Worm (Caenorhabditis elegans) whole organism, young adult: ENCODE measurements around the gene gmpr-1.

Experiments
- B0336.3 ChIP-seq: fragments of 200-800 bp; sonication (Bioruptor generic); IDR thresholded peaks from 2 replicates; pipeline ENCODE4 v1.3.6; 2022; ENCODE audit warnings: missing genetic modification characterization, missing compliant biosample characterization
- C06A6.2 ChIP-seq: fragments of 200-800 bp; sonication (Bioruptor generic); conservative IDR thresholded peaks from 2 replicates; pipeline ENCODE4 v1.3.6; 2022; ENCODE audit warnings: missing genetic modification characterization, missing compliant biosample characterization
- C17E4.6 ChIP-seq: fragments of 200-800 bp; sonication (Bioruptor generic); IDR thresholded peaks from 2 replicates; pipeline ENCODE4 v1.3.6; 2022; ENCODE audit warnings: missing genetic modification reagents, missing genetic modification characterization, missing compliant biosample characterization
- D2030.7 ChIP-seq: fragments of 200-800 bp; sonication (Bioruptor generic); IDR thresholded peaks from 2 replicates; pipeline ENCODE4 v1.3.6; 2022; ENCODE audit warnings: missing genetic modification reagents, missing genetic modification characterization, missing compliant biosample characterization
- F10E7.11 ChIP-seq: sonication (generic microtip); optimal IDR thresholded peaks from 2 replicates; lab custom pipeline; 2017; ENCODE audit warnings: mild to moderate bottlenecking, missing genetic modification characterization, moderate library complexity, missing compliant biosample characterization
- F22D6.2 ChIP-seq: sonication (generic microtip); optimal IDR thresholded peaks from 2 replicates; lab custom pipeline; 2016; ENCODE audit warnings: mild to moderate bottlenecking, missing genetic modification characterization, missing compliant biosample characterization
- F23B12.7 ChIP-seq: sonication (generic microtip); optimal IDR thresholded peaks from 2 replicates; lab custom pipeline; 2017; ENCODE audit warnings: missing genetic modification characterization, mild to moderate bottlenecking, missing compliant biosample characterization, antibody characterized with exemption, moderate library complexity; ENCODE audit not compliant: insufficient read depth
- F39B2.1 ChIP-seq: fragments of 200-800 bp; sonication (Bioruptor generic); IDR thresholded peaks from 2 replicates; pipeline ENCODE4 v1.3.6; 2022; ENCODE audit warnings: missing genetic modification reagents, missing genetic modification characterization, missing compliant biosample characterization
- F55B11.4 ChIP-seq: sonication (generic microtip); optimal IDR thresholded peaks from 2 replicates; lab custom pipeline; 2016; ENCODE audit warnings: missing compliant biosample characterization, missing genetic modification characterization, borderline replicate concordance; ENCODE audit not compliant: insufficient read depth
- K12H6.12 ChIP-seq: fragments of 200-800 bp; sonication (Bioruptor generic); optimal IDR thresholded peaks from 2 replicates; lab custom pipeline; 2018; ENCODE audit warnings: mild to moderate bottlenecking, missing genetic modification characterization, missing compliant biosample characterization
- T07F8.4 ChIP-seq: sonication (generic microtip); optimal IDR thresholded peaks from 2 replicates; lab custom pipeline; 2016; ENCODE audit warnings: mild to moderate bottlenecking, missing genetic modification characterization, moderate library complexity, missing compliant biosample characterization
- Y53G8AR.9 ChIP-seq: fragments of 200-800 bp; sonication (Bioruptor generic); conservative IDR thresholded peaks from 2 replicates; pipeline ENCODE4 v1.3.6; 2022; ENCODE audit warnings: missing genetic modification reagents, missing genetic modification characterization, missing compliant biosample characterization
- Y95B8A.8 ChIP-seq: fragments of 200-800 bp; sonication (Bioruptor generic); IDR thresholded peaks from 2 replicates; pipeline ENCODE4 v1.3.6; 2022; ENCODE audit warnings: missing genetic modification reagents, missing genetic modification characterization, missing compliant biosample characterization
- ama-1 ChIP-seq, 3 experiments: fragments of 150-350 bp in 1 of 3; sonication (generic microtip) in 2 of 3; optimal IDR thresholded peaks; 2 replicates each; lab custom pipeline; 2014 to 2018; ENCODE audit warnings: missing biosample characterization in 2 of 3, missing genetic modification characterization in 2 of 3, missing genetic modification reagents in 2 of 3
- aptf-3 ChIP-seq: fragments of 200-800 bp; sonication (Bioruptor generic); IDR thresholded peaks from 2 replicates; pipeline ENCODE4 v1.3.6; 2022; ENCODE audit warnings: missing genetic modification characterization, missing compliant biosample characterization
- athp-1 ChIP-seq: sonication (generic microtip); optimal IDR thresholded peaks from 2 replicates; lab custom pipeline; 2017; ENCODE audit warnings: mild to moderate bottlenecking, missing genetic modification characterization, missing compliant biosample characterization
- attf-6 ChIP-seq: fragments of 200-800 bp; sonication (Bioruptor generic); IDR thresholded peaks from 2 replicates; pipeline ENCODE4 v1.3.6; 2022; ENCODE audit warnings: missing genetic modification reagents, missing genetic modification characterization, missing compliant biosample characterization
- ceh-27 ChIP-seq: fragments of 200-800 bp; sonication (Bioruptor generic); optimal IDR thresholded peaks from 2 replicates; lab custom pipeline; 2018; ENCODE audit warnings: mild to moderate bottlenecking, missing genetic modification characterization, moderate library complexity, missing compliant biosample characterization
- dox-1 ChIP-seq: fragments of 200-800 bp; sonication (Bioruptor generic); IDR thresholded peaks from 2 replicates; pipeline ENCODE4 v1.3.6; 2022; ENCODE audit warnings: missing genetic modification reagents, missing genetic modification characterization, missing compliant biosample characterization
- ets-4 ChIP-seq: fragments of 200-800 bp; sonication (Bioruptor generic); optimal IDR thresholded peaks from 2 replicates; lab custom pipeline; 2018; ENCODE audit warnings: mild to moderate bottlenecking, missing genetic modification characterization, missing compliant biosample characterization
- hlh-12 ChIP-seq: sonication (generic microtip); optimal IDR thresholded peaks from 2 replicates; lab custom pipeline; 2016; ENCODE audit warnings: missing genetic modification characterization, missing compliant biosample characterization
- hrde-1 ChIP-seq: sonication (generic microtip); optimal IDR thresholded peaks from 2 replicates; lab custom pipeline; 2016; ENCODE audit warnings: missing genetic modification characterization, mild to moderate bottlenecking, missing compliant biosample characterization, moderate library complexity, missing genotype, missing genetic modification reagents, borderline replicate concordance
- lin-40 ChIP-seq: sonication (generic microtip); optimal IDR thresholded peaks from 2 replicates; lab custom pipeline; 2016; ENCODE audit warnings: missing genetic modification characterization, mild to moderate bottlenecking, missing compliant biosample characterization, missing genotype, missing genetic modification reagents
- lin-54 ChIP-seq: fragments of 200-800 bp; sonication (Bioruptor generic); optimal IDR thresholded peaks from 2 replicates; lab custom pipeline; 2018; ENCODE audit warnings: mild to moderate bottlenecking, missing genetic modification characterization, missing compliant biosample characterization
- lsl-1 ChIP-seq: fragments of 200-800 bp; sonication (Bioruptor generic); optimal IDR thresholded peaks from 2 replicates; lab custom pipeline; 2018; ENCODE audit warnings: mild to moderate bottlenecking, missing genetic modification characterization, moderate library complexity, missing compliant biosample characterization
- madf-10 ChIP-seq: sonication (generic microtip); optimal IDR thresholded peaks from 2 replicates; lab custom pipeline; 2016; ENCODE audit warnings: mild to moderate bottlenecking, missing genetic modification characterization, missing compliant biosample characterization
- madf-3 ChIP-seq: fragments of 200-800 bp; sonication (Bioruptor generic); IDR thresholded peaks from 2 replicates; pipeline ENCODE4 v1.3.6; 2022; ENCODE audit warnings: missing genetic modification reagents, missing genetic modification characterization, missing compliant biosample characterization
- nhr-179 ChIP-seq: sonication (generic microtip); optimal IDR thresholded peaks from 2 replicates; lab custom pipeline; 2016; ENCODE audit warnings: mild to moderate bottlenecking, missing genetic modification characterization, missing compliant biosample characterization
- pha-4 ChIP-seq: fragments of 150-350 bp; sonication (generic microtip); optimal IDR thresholded peaks from 2 replicates; lab custom pipeline; 2014; ENCODE audit warnings: missing biosample characterization, missing genetic modification reagents, missing genetic modification characterization
- rcor-1 ChIP-seq: fragments of 200-800 bp; sonication (Bioruptor generic); IDR thresholded peaks from 2 replicates; pipeline ENCODE4 v1.3.6; 2022; ENCODE audit warnings: missing genetic modification reagents, missing genetic modification characterization, missing compliant biosample characterization
- rec-8 ChIP-seq, 2 experiments: sonication (generic microtip); optimal IDR thresholded peaks; 2 replicates each; lab custom pipeline; 2016; ENCODE audit warnings: mild to moderate bottlenecking in 2 of 2, missing genetic modification characterization in 2 of 2, missing genetic modification reagents in 2 of 2, missing genotype in 2 of 2, missing biosample characterization in 1 of 2, missing compliant biosample characterization in 1 of 2, moderate library complexity in 1 of 2
- rpc-1 ChIP-seq, 2 experiments: fragments of 150-350 bp in 1 of 2; sonication (generic microtip) in 1 of 2; optimal IDR thresholded peaks; 2 replicates each; lab custom pipeline; 2014 to 2018; ENCODE audit warnings: missing biosample characterization in 1 of 2, missing genetic modification characterization in 1 of 2, missing genetic modification reagents in 1 of 2, missing genotype in 1 of 2
- snpc-1.1 ChIP-seq: sonication (generic microtip); optimal IDR thresholded peaks from 2 replicates; lab custom pipeline; 2017; ENCODE audit warnings: missing genetic modification characterization, mild to moderate bottlenecking, missing compliant biosample characterization, antibody characterized with exemption, moderate library complexity, missing genotype, missing genetic modification reagents; ENCODE audit not compliant: insufficient read depth
- snpc-1.3 ChIP-seq: sonication (generic microtip); optimal IDR thresholded peaks from 2 replicates; lab custom pipeline; 2017; ENCODE audit warnings: missing genetic modification characterization, mild to moderate bottlenecking, missing compliant biosample characterization, antibody characterized with exemption, moderate library complexity, missing genotype, missing genetic modification reagents; ENCODE audit not compliant: insufficient read depth
- tbx-9 ChIP-seq: sonication (generic microtip); optimal IDR thresholded peaks from 2 replicates; lab custom pipeline; 2016; ENCODE audit warnings: borderline replicate concordance, missing genetic modification characterization, inconsistent platforms, missing compliant biosample characterization
- tlf-1 ChIP-seq: fragments of 200-800 bp; sonication (Bioruptor generic); optimal IDR thresholded peaks from 2 replicates; lab custom pipeline; 2018; ENCODE audit warnings: mild to moderate bottlenecking, missing genetic modification characterization, missing compliant biosample characterization
- unc-130 ChIP-seq: sonication (generic microtip); optimal IDR thresholded peaks from 2 replicates; lab custom pipeline; 2016; ENCODE audit warnings: missing genetic modification reagents, missing genetic modification characterization, missing compliant biosample characterization
- xnd-1 ChIP-seq: sonication (generic microtip); optimal IDR thresholded peaks from 2 replicates; lab custom pipeline; 2016; ENCODE audit warnings: missing genotype, missing genetic modification reagents, missing genetic modification characterization, missing compliant biosample characterization
- zfh-2 ChIP-seq: fragments of 200-800 bp; sonication (Bioruptor generic); conservative IDR thresholded peaks from 2 replicates; pipeline ENCODE4 v1.3.6; 2022; ENCODE audit warnings: missing genetic modification reagents, missing genetic modification characterization, missing compliant biosample characterization
- zim-3 ChIP-seq: sonication (generic microtip); optimal IDR thresholded peaks from 2 replicates; lab custom pipeline; 2017; ENCODE audit warnings: mild to moderate bottlenecking, missing genetic modification characterization, moderate library complexity, missing compliant biosample characterization
- ztf-18 ChIP-seq: sonication (generic microtip); optimal IDR thresholded peaks from 2 replicates; lab custom pipeline; 2016; ENCODE audit warnings: missing genotype, mild to moderate bottlenecking, missing genetic modification characterization, missing compliant biosample characterization
- ztf-6 ChIP-seq: fragments of 200-800 bp; sonication (Bioruptor generic); IDR thresholded peaks from 2 replicates; pipeline ENCODE4 v1.3.6; 2022; ENCODE audit warnings: missing genetic modification reagents, missing genetic modification characterization, missing compliant biosample characterization

Gene gmpr-1

ce11 chrV:4345714-4346113, 25.5 kb downstream of the gmpr-1 start, which contains the start of gene figl-1 (continued):
- TF ChIP-seq attf-6 = no peak
- peak; percentile 32 for TF ChIP-seq lin-54 (GFP tag; lab: Kevin White, UChicago)
- no peak for TF ChIP-seq ztf-18 (tag; lab: Kevin White, UChicago)
- TF ChIP-seq hrde-1 (tag; lab: Kevin White, UChicago) = no peak
- no peak for TF ChIP-seq snpc-1.1
- TF ChIP-seq K12H6.12 (tag; lab: Kevin White, UChicago) = no peak
- TF ChIP-seq zim-3 (tag; lab: Kevin White, UChicago) = peak; percentile 12
- no peak for TF ChIP-seq xnd-1 (tag; lab: Kevin White, UChicago)
- no peak; the same call in 1 of the 2 replicates for TF ChIP-seq B0336.3 (GFP tag; lab: Robert Waterston, UW)
- TF ChIP-seq F22D6.2 (tag; lab: Kevin White, UChicago) = no peak
- no peak for TF ChIP-seq rec-8 (tag; optimal IDR thresholded peaks at IDR 0.05; lab: Kevin White, UChicago)
- 0 out of 2 replicates have a peak, but pooled peaks have one; percentile 59 for TF ChIP-seq madf-3 (GFP tag; lab: Robert Waterston, UW)
- no peak for TF ChIP-seq F10E7.11 (tag; lab: Kevin White, UChicago)
- no peak for TF ChIP-seq Y95B8A.8 (GFP tag; lab: Robert Waterston, UW)
- no peak for TF ChIP-seq F23B12.7
- no peak for TF ChIP-seq ztf-6 (GFP tag; lab: Robert Waterston, UW)
- no peak for TF ChIP-seq lin-40 (tag; lab: Kevin White, UChicago)
- no peak for TF ChIP-seq lsl-1 (GFP tag; lab: Kevin White, UChicago)
- no peak for TF ChIP-seq ets-4 (GFP tag; lab: Kevin White, UChicago)
- no peak for TF ChIP-seq T07F8.4
- no peak for TF ChIP-seq D2030.7 (GFP tag; lab: Robert Waterston, UW)
- no peak for TF ChIP-seq nhr-179 (tag; lab: Kevin White, UChicago)
- TF ChIP-seq Y53G8AR.9 (GFP tag; lab: Robert Waterston, UW) = no peak
- no peak for TF ChIP-seq ama-1 (optimal IDR thresholded peaks at IDR 0.05; lab: Kevin White, UChicago)
- TF ChIP-seq ama-1 (GFP tag; optimal IDR thresholded peaks at IDR 0.05; lab: Kevin White, UChicago) = no peak
- no peak for TF ChIP-seq rpc-1 (optimal IDR thresholded peaks at IDR 0.05; lab: Kevin White, UChicago)
- TF ChIP-seq rpc-1 (tag; optimal IDR thresholded peaks at IDR 0.05; lab: Kevin White, UChicago) = no peak
- TF ChIP-seq F55B11.4 (tag; lab: Kevin White, UChicago) = no peak
- peak; percentile 10 for TF ChIP-seq athp-1 (tag; lab: Kevin White, UChicago)
- TF ChIP-seq dox-1 (GFP tag; lab: Robert Waterston, UW) = no peak
- TF ChIP-seq zfh-2 = no peak
- TF ChIP-seq snpc-1.3 (tag; lab: Kevin White, UChicago) = no peak
- no peak for TF ChIP-seq C06A6.2 (GFP tag; lab: Robert Waterston, UW)
- no peak for TF ChIP-seq ceh-27
- no peak for TF ChIP-seq tlf-1 (GFP tag; lab: Kevin White, UChicago)
- TF ChIP-seq unc-130 (GFP tag; lab: Kevin White, UChicago) = no peak
- no peak for TF ChIP-seq aptf-3 (GFP tag; lab: Robert Waterston, UW)
- TF ChIP-seq C17E4.6 (GFP tag; lab: Robert Waterston, UW) = no peak
- TF ChIP-seq madf-10 (tag; lab: Kevin White, UChicago) = no peak
- TF ChIP-seq rcor-1 = no peak
- no peak for TF ChIP-seq F39B2.1 (GFP tag; lab: Robert Waterston, UW)
- no peak for TF ChIP-seq hlh-12
- no peak for TF ChIP-seq tbx-9 (tag; lab: Kevin White, UChicago)
- no peak for TF ChIP-seq pha-4 (tag; lab: Kevin White, UChicago)
